Fruit fly (Drosophila melanogaster) Kc167 (cell line): Measurements from ENCODE around the gene Gr98d.

ENCODE experiments used
- Myc ChIP-seq: fragments of >200 bp; optimal IDR thresholded peaks from 2 replicates; lab custom pipeline; 2017; ENCODE audit warnings: missing external identifiers
- Sin3A ChIP-seq: fragments of >200 bp; optimal IDR thresholded peaks from 2 replicates; lab custom pipeline; 2018; ENCODE audit warnings: missing external identifiers
- h ChIP-seq: fragments of >200 bp; optimal IDR thresholded peaks from 3 replicates; lab custom pipeline; 2018; ENCODE audit warnings: missing external identifiers
- insv ChIP-seq: fragments of >200 bp; optimal IDR thresholded peaks from 3 replicates; lab custom pipeline; 2018; ENCODE audit warnings: missing external identifiers
- psq ChIP-seq: fragments of >200 bp; optimal IDR thresholded peaks from 2 replicates; lab custom pipeline; 2017; ENCODE audit warnings: missing external identifiers
- ttk ChIP-seq: sonication (Bioruptor generic); optimal IDR thresholded peaks from 2 replicates; lab custom pipeline; 2017; ENCODE audit warnings: missing external identifiers

The Gr98d gene

dm6 chr3R:27579422-27579821, 33.6 kb downstream of the Gr98d start:
- no peak for TF ChIP-seq Myc (lab: Kevin White, UChicago)
- no peak for TF ChIP-seq h (lab: Kevin White, UChicago)
- no peak for TF ChIP-seq Sin3A (lab: Kevin White, UChicago)
- TF ChIP-seq ttk (lab: Kevin White, UChicago), result no peak
- TF ChIP-seq psq, result no peak
- TF ChIP-seq insv (lab: Kevin White, UChicago), result no peak

dm6 chr3R:27580274-27581011, 34.6 kb downstream of the Gr98d start:
- TF ChIP-seq psq, result no peak
- no peak for TF ChIP-seq Myc (lab: Kevin White, UChicago)
- no peak for TF ChIP-seq h (lab: Kevin White, UChicago)
- TF ChIP-seq Sin3A (lab: Kevin White, UChicago), result no peak
- TF ChIP-seq ttk (lab: Kevin White, UChicago), result no peak
- TF ChIP-seq insv (lab: Kevin White, UChicago), result no peak

dm6 chr3R:27581263-27581868, 35.5 kb downstream of the Gr98d start:
- TF ChIP-seq insv (lab: Kevin White, UChicago) (no peak), psq (no peak), h (lab: Kevin White, UChicago) (no peak), Myc (lab: Kevin White, UChicago) (no peak), ttk (lab: Kevin White, UChicago) (no peak), Sin3A (lab: Kevin White, UChicago) (no peak)

- TF ChIP-seq insv (lab: Kevin White, UChicago), result no peak
- TF ChIP-seq Myc (lab: Kevin White, UChicago), result no peak
- TF ChIP-seq ttk (lab: Kevin White, UChicago), result no peak
- no peak for TF ChIP-seq h (lab: Kevin White, UChicago)
- no peak for TF ChIP-seq psq
- TF ChIP-seq Sin3A (lab: Kevin White, UChicago), result no peak
These were observed 36.1 kb downstream of the Gr98d start, which contains the start of gene wdb for dm6 chr3R:27581890-27582487. TSS of gene wdb (minus strand) at chr3R:27582241.

dm6 chr3R:27582634-27583181, 36.9 kb downstream of the Gr98d start, which contains the start of gene pins:
TSS of gene pins (plus strand) at chr3R:27582840.
- TF ChIP-seq Sin3A (lab: Kevin White, UChicago) (no peak), Myc (lab: Kevin White, UChicago) (no peak), psq (no peak), h (lab: Kevin White, UChicago) (no peak), insv (lab: Kevin White, UChicago) (no peak), ttk (lab: Kevin White, UChicago) (no peak)

- no peak for TF ChIP-seq psq
- TF ChIP-seq insv (lab: Kevin White, UChicago), result no peak
- TF ChIP-seq ttk (lab: Kevin White, UChicago), result no peak
- TF ChIP-seq Sin3A (lab: Kevin White, UChicago), result no peak
- no peak for TF ChIP-seq h (lab: Kevin White, UChicago)
- no peak for TF ChIP-seq Myc (lab: Kevin White, UChicago)
These were observed 47.3 kb downstream of the Gr98d start for dm6 chr3R:27593174-27593573.

- TF ChIP-seq Sin3A (lab: Kevin White, UChicago) (no peak), ttk (lab: Kevin White, UChicago) (no peak), psq (no peak), h (lab: Kevin White, UChicago) (no peak)
These were observed 47.8 kb downstream of the Gr98d start for dm6 chr3R:27593580-27594187.

- TF ChIP-seq Myc (lab: Kevin White, UChicago), result no peak
- no peak for TF ChIP-seq h (lab: Kevin White, UChicago)
- TF ChIP-seq psq, result no peak
- no peak for TF ChIP-seq insv (lab: Kevin White, UChicago)
- TF ChIP-seq Sin3A (lab: Kevin White, UChicago), result no peak
- no peak for TF ChIP-seq ttk (lab: Kevin White, UChicago)
These were observed 50.1 kb downstream of the Gr98d start, which contains the start of gene CG5639 for dm6 chr3R:27595979-27596378. TSS of gene CG5639 (minus strand) at chr3R:27596130.
